Worm (Caenorhabditis elegans) whole organism, L2 larva: ENCODE measurements around the gene lgg-3.

ENCODE experiments used
- ama-1 ChIP-seq: fragments of 150-350 bp; optimal IDR thresholded peaks from 2 replicates; lab custom pipeline; 2018; ENCODE audit warnings: inconsistent platforms
- blmp-1 ChIP-seq: sonication (generic microtip); optimal IDR thresholded peaks from 2 replicates; lab custom pipeline; 2017; ENCODE audit warnings: missing genetic modification characterization, mild to moderate bottlenecking, missing compliant biosample characterization, antibody characterized with exemption, moderate library complexity; ENCODE audit not compliant: insufficient read depth
- egl-27 ChIP-seq: sonication (generic microtip); optimal IDR thresholded peaks from 3 replicates; lab custom pipeline; 2017; ENCODE audit warnings: missing biosample characterization, missing genetic modification reagents, missing genetic modification characterization
- elt-3 ChIP-seq: sonication (generic microtip); optimal IDR thresholded peaks from 2 replicates; lab custom pipeline; 2017; ENCODE audit warnings: missing biosample characterization, missing genetic modification characterization
- fos-1 ChIP-seq: fragments of 150-350 bp; optimal IDR thresholded peaks from 2 replicates; lab custom pipeline; 2014; ENCODE audit warnings: missing biosample characterization, missing genetic modification characterization
- lin-13 ChIP-seq: fragments of 150-350 bp; optimal IDR thresholded peaks from 2 replicates; lab custom pipeline; 2014; ENCODE audit warnings: missing biosample characterization, missing genetic modification reagents, missing genetic modification characterization
- mbf-1 ChIP-seq: sonication (generic microtip); optimal IDR thresholded peaks from 2 replicates; lab custom pipeline; 2017; ENCODE audit warnings: missing biosample characterization, missing genetic modification characterization
- nhr-10 ChIP-seq: sonication (generic microtip); optimal IDR thresholded peaks from 2 replicates; lab custom pipeline; 2017; ENCODE audit warnings: missing biosample characterization, missing genetic modification characterization
- nhr-11 ChIP-seq: fragments of 150-350 bp; optimal IDR thresholded peaks from 2 replicates; lab custom pipeline; 2014; ENCODE audit warnings: missing biosample characterization, missing genetic modification characterization
- nhr-25 ChIP-seq: fragments of 150-350 bp; sonication (generic microtip); optimal IDR thresholded peaks from 3 replicates; lab custom pipeline; 2014; ENCODE audit warnings: missing biosample characterization, missing genetic modification characterization
- nhr-6 ChIP-seq: fragments of 150-350 bp; optimal IDR thresholded peaks from 2 replicates; lab custom pipeline; 2014; ENCODE audit warnings: missing biosample characterization, missing genetic modification characterization
- unc-62 ChIP-seq: fragments of 150-350 bp; optimal IDR thresholded peaks from 2 replicates; lab custom pipeline; 2014; ENCODE audit warnings: missing biosample characterization, missing genetic modification reagents, missing genetic modification characterization
- ztf-11 ChIP-seq: sonication (generic microtip); optimal IDR thresholded peaks from 2 replicates; lab custom pipeline; 2017; ENCODE audit warnings: missing biosample characterization, missing genetic modification characterization

DNA sequence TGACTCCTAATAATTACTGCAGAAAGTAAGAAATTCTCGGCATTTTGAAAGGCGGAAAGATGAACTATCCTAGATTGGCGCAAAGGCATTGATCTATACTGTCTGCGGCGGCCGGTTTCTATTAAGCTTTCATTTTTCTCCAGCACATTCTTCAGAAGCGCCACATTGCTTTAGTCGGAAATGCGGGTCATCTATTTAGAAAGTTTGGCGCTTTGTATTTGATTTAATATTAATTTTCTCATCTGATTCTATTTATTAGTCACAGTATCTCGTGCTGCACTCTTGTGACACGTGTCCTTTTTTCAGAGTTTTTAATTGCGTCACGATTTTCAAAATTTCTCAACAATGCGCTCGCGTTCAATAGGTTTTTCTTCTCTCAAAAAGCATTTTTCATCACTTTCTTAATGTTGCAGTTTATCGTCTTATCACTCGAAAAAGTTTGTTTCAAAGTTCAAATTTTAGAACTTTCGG, 17.2 kb upstream of the lgg-3 start:
- no peak for TF ChIP-seq lin-13 (GFP tag; lab: Kevin White, UChicago)
- TF ChIP-seq ama-1 (lab: Kevin White, UChicago) = no peak
- TF ChIP-seq blmp-1 (tag; lab: Kevin White, UChicago) = no peak
- TF ChIP-seq nhr-11 (tag; lab: Kevin White, UChicago) = no peak
- no peak for TF ChIP-seq mbf-1 (tag; lab: Kevin White, UChicago)
- TF ChIP-seq fos-1 (tag; lab: Kevin White, UChicago) = no peak
- no peak for TF ChIP-seq ztf-11
- TF ChIP-seq nhr-10 (tag; lab: Kevin White, UChicago) = no peak
- no peak for TF ChIP-seq unc-62 (GFP tag; lab: Kevin White, UChicago)
- TF ChIP-seq egl-27 (tag; lab: Kevin White, UChicago) = no peak
- TF ChIP-seq nhr-25 (tag; lab: Kevin White, UChicago) = no peak
- peak; percentile 16 for TF ChIP-seq nhr-6
- TF ChIP-seq elt-3 (tag; lab: Kevin White, UChicago) = no peak
